Worm (Caenorhabditis elegans) whole organism, young adult: ENCODE measurements around the gene far-7.

Source experiments
- D2030.7 ChIP-seq: fragments of 200-800 bp; sonication (Bioruptor generic); IDR thresholded peaks from 2 replicates; pipeline ENCODE4 v1.3.6; 2022; ENCODE audit warnings: missing genetic modification reagents, missing genetic modification characterization, missing compliant biosample characterization
- ZK185.1 ChIP-seq: sonication (generic microtip); optimal IDR thresholded peaks from 2 replicates; lab custom pipeline; 2016; ENCODE audit warnings: mild to moderate bottlenecking, missing genetic modification characterization, missing compliant biosample characterization; ENCODE audit not compliant: poor library complexity, severe bottlenecking
- ama-1 ChIP-seq, 3 experiments: fragments of 150-350 bp in 1 of 3; sonication (generic microtip) in 2 of 3; optimal IDR thresholded peaks; 2 replicates each; lab custom pipeline; 2014 to 2018; ENCODE audit warnings: missing biosample characterization in 2 of 3, missing genetic modification characterization in 2 of 3, missing genetic modification reagents in 2 of 3
- cebp-2 ChIP-seq: fragments of 200-800 bp; sonication (Bioruptor generic); IDR thresholded peaks from 2 replicates; pipeline ENCODE4 v1.3.6; 2022; ENCODE audit warnings: missing genetic modification characterization, missing compliant biosample characterization
- him-1 ChIP-seq: sonication (generic microtip); optimal IDR thresholded peaks from 2 replicates; lab custom pipeline; 2016; ENCODE audit warnings: missing genotype, missing genetic modification reagents, missing genetic modification characterization, missing compliant biosample characterization
- let-607 ChIP-seq, 2 experiments: fragments of 200-800 bp in 1 of 2; sonication (Bioruptor generic) in 1 of 2; sonication (generic microtip) in 1 of 2; optimal IDR thresholded peaks; 2 replicates each; lab custom pipeline; 2016 to 2018; ENCODE audit warnings: mild to moderate bottlenecking in 2 of 2, missing compliant biosample characterization in 2 of 2, missing genetic modification characterization in 2 of 2, moderate library complexity in 2 of 2, missing genotype in 1 of 2
- nfya-1 ChIP-seq: sonication (generic microtip); optimal IDR thresholded peaks from 2 replicates; lab custom pipeline; 2017; ENCODE audit warnings: antibody characterized with exemption, missing compliant biosample characterization, missing genetic modification characterization, borderline replicate concordance; ENCODE audit not compliant: insufficient read depth
- nfya-2 ChIP-seq: fragments of 200-800 bp; sonication (Bioruptor generic); IDR thresholded peaks from 2 replicates; pipeline ENCODE4 v1.3.6; 2022; ENCODE audit warnings: missing genetic modification reagents, missing genetic modification characterization, missing compliant biosample characterization
- pbrm-1 ChIP-seq: fragments of 200-800 bp; sonication (Bioruptor generic); IDR thresholded peaks from 2 replicates; pipeline ENCODE4 v1.3.6; 2022; ENCODE audit warnings: missing genetic modification reagents, missing genetic modification characterization, missing compliant biosample characterization
- pha-4 ChIP-seq: fragments of 150-350 bp; sonication (generic microtip); optimal IDR thresholded peaks from 2 replicates; lab custom pipeline; 2014; ENCODE audit warnings: missing biosample characterization, missing genetic modification reagents, missing genetic modification characterization
- sea-2 ChIP-seq: fragments of 200-800 bp; sonication (Bioruptor generic); IDR thresholded peaks from 2 replicates; pipeline ENCODE4 v1.3.6; 2022; ENCODE audit warnings: missing genetic modification characterization, missing compliant biosample characterization
- snpc-4 ChIP-seq, 5 experiments: fragments of 150-350 bp in 1 of 5; sonication (generic microtip) in 4 of 5; optimal IDR thresholded peaks; 2 replicates each; lab custom pipeline; 2014 to 2018; ENCODE audit warnings: missing genetic modification characterization in 5 of 5, missing biosample characterization in 3 of 5, antibody characterized with exemption in 2 of 5, mild to moderate bottlenecking in 2 of 5, missing compliant biosample characterization in 2 of 5, missing genotype in 2 of 5, moderate library complexity in 2 of 5, missing genetic modification reagents in 1 of 5
- tbx-9 ChIP-seq: sonication (generic microtip); optimal IDR thresholded peaks from 2 replicates; lab custom pipeline; 2016; ENCODE audit warnings: borderline replicate concordance, missing genetic modification characterization, inconsistent platforms, missing compliant biosample characterization
- ztf-6 ChIP-seq: fragments of 200-800 bp; sonication (Bioruptor generic); IDR thresholded peaks from 2 replicates; pipeline ENCODE4 v1.3.6; 2022; ENCODE audit warnings: missing genetic modification reagents, missing genetic modification characterization, missing compliant biosample characterization

ce11 chrII:333853-334449 lies 14.4 kb downstream of the far-7 start:
- TF ChIP-seq ama-1 (optimal IDR thresholded peaks at IDR 0.05; lab: Kevin White, UChicago) (no peak), ama-1 (GFP tag; optimal IDR thresholded peaks at IDR 0.05; lab: Kevin White, UChicago) (no peak), nfya-1 (tag; lab: Kevin White, UChicago) (no peak), let-607 (tag; optimal IDR thresholded peaks at IDR 0.05; lab: Kevin White, UChicago) (no peak), ZK185.1 (no peak), nfya-2 (GFP tag; lab: Robert Waterston, UW) (no peak), snpc-4 (GFP tag; optimal IDR thresholded peaks at IDR 0.05; lab: Kevin White, UChicago) (no peak), snpc-4 (tag; optimal IDR thresholded peaks at IDR 0.05; lab: Kevin White, UChicago) (no peak), tbx-9 (tag; lab: Kevin White, UChicago) (no peak), pbrm-1 (GFP tag; lab: Robert Waterston, UW) (no peak), ztf-6 (GFP tag; lab: Robert Waterston, UW) (no peak), cebp-2 (no peak), sea-2 (GFP tag; lab: Robert Waterston, UW) (no peak), D2030.7 (GFP tag; lab: Robert Waterston, UW) (no peak), pha-4 (tag; lab: Kevin White, UChicago) (no peak), him-1 (tag; lab: Kevin White, UChicago) (no peak)
